Fruit fly (Drosophila melanogaster): Measurements from ENCODE around the gene Fim.

The Fim gene

DNA sequence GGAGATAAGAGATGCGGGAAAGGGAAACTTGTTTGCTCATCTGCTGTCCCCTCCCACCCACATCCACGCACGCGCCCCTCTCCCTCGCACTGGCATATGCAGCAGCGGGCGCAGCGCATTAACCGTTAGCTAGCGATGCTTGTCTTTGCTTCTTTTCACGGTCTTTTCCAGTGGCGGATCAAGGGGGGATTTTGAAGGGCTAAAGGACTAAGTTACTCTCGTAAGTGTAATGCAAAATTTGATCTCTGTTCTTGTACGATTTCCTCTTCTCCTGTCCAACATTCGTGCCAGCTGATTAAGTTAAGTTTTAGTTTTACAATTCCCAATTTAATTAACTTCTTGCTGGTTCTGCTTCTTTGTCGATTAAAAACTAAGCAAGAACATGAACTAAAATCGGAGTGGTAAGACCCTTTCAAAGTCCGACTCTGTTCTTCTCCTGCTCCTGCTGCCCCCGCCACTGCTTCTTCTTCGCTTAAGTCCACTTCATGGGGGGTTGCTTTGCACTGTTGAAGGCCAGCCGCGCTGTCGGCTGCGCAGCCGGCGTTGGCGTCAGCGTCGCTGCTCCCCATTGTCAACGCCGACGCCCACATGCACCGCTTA, 1.0 kb downstream of the Fim start (continued):
- peak; percentile 48 for TF ChIP-seq mam (GFP tag; optimal IDR thresholded peaks at IDR 0.05)
- 0 out of 2 replicates have a peak, but pooled peaks have one; percentile 22 for TF ChIP-seq CG32767 (GFP tag; IDR thresholded peaks at IDR 0.05)
- no peak for TF ChIP-seq CG12744 (GFP tag; optimal IDR thresholded peaks at IDR 0.05)
- peak; percentile 56 for TF ChIP-seq HHEX (GFP tag; optimal IDR thresholded peaks at IDR 0.05)
- peak; percentile 57; the same call in 1 of the 3 replicates for TF ChIP-seq so (GFP tag; IDR thresholded peaks at IDR 0.05)
- TF ChIP-seq H15 (GFP tag; IDR thresholded peaks at IDR 0.05), result no peak
- TF ChIP-seq Hr51 (GFP tag; optimal IDR thresholded peaks at IDR 0.05), result peak in 1 of 2 experiments; percentile 48
- peak; percentile 81 for TF ChIP-seq CG2678 (tag; optimal IDR thresholded peaks at IDR 0.05)
- peak; percentile 82 for TF ChIP-seq CG18262 (tag; optimal IDR thresholded peaks at IDR 0.05)
- peak; percentile 46 for TF ChIP-seq pb (GFP tag; optimal IDR thresholded peaks at IDR 0.05)
- no peak for TF ChIP-seq CG2116 (GFP tag; optimal IDR thresholded peaks at IDR 0.05)
- TF ChIP-seq danr (GFP tag; IDR thresholded peaks at IDR 0.05), result peak; percentile 22; the same call in 1 of the 2 replicates
- no peak for TF ChIP-seq Hand (GFP tag; optimal IDR thresholded peaks at IDR 0.05)
- TF ChIP-seq vfl (GFP tag; optimal IDR thresholded peaks at IDR 0.05), result no peak
- TF ChIP-seq CG6683 (GFP tag; optimal IDR thresholded peaks at IDR 0.05), result peak; percentile 41
- no peak for TF ChIP-seq MBD-R2 (GFP tag; IDR thresholded peaks at IDR 0.05)
- peak; percentile 78 for TF ChIP-seq CG17829 (tag; optimal IDR thresholded peaks at IDR 0.05)
- TF ChIP-seq Dbx (GFP tag; IDR thresholded peaks at IDR 0.05), result no peak
- TF ChIP-seq CG8765 (GFP tag; IDR thresholded peaks at IDR 0.05), result no peak
- no peak for TF ChIP-seq trh (GFP tag; optimal IDR thresholded peaks at IDR 0.05)
- no peak for TF ChIP-seq Gsc (GFP tag; IDR thresholded peaks at IDR 0.05)
- TF ChIP-seq CG7786 (GFP tag; optimal IDR thresholded peaks at IDR 0.05), result peak; percentile 21
- peak; percentile 53; the same call in 2 of the 3 replicates for TF ChIP-seq dysf (GFP tag; IDR thresholded peaks at IDR 0.05)
- no peak for TF ChIP-seq CG31388 (GFP tag; optimal IDR thresholded peaks at IDR 0.05)
- TF ChIP-seq CG11695 (GFP tag; IDR thresholded peaks at IDR 0.05), result peak; percentile 58; the same call in 1 of the 3 replicates
- peak; percentile 58 for TF ChIP-seq bcd (GFP tag; optimal IDR thresholded peaks at IDR 0.05)
- TF ChIP-seq dmrt99B (tag; optimal IDR thresholded peaks at IDR 0.05), result peak; percentile 82
- no peak for TF ChIP-seq CG11085 (GFP tag; IDR thresholded peaks at IDR 0.05)
- TF ChIP-seq Asciz (GFP tag; optimal IDR thresholded peaks at IDR 0.05), result peak; percentile 63
- no peak for TF ChIP-seq Scr (GFP tag; IDR thresholded peaks at IDR 0.05; ENCODE audit: partially characterized antibody)
- no peak; the same call in 1 of the 2 replicates for TF ChIP-seq CG14667 (GFP tag; IDR thresholded peaks at IDR 0.05)
- no peak for TF ChIP-seq HmgZ (tag; optimal IDR thresholded peaks at IDR 0.05)
- no peak for TF ChIP-seq Hr39 (optimal IDR thresholded peaks at IDR 0.05)
- TF ChIP-seq ewg (GFP tag; optimal IDR thresholded peaks at IDR 0.05), result peak; percentile 58
- TF ChIP-seq Lpt (GFP tag; optimal IDR thresholded peaks at IDR 0.05), result no peak
- peak; percentile 33 for TF ChIP-seq maf-S (GFP tag; optimal IDR thresholded peaks at IDR 0.05)
- no peak for TF ChIP-seq vnd (GFP tag; IDR thresholded peaks at IDR 0.05; ENCODE audit: partially characterized antibody)
- no peak for TF ChIP-seq GATAe (GFP tag; conservative IDR thresholded peaks at IDR 0.05)
- no peak for TF ChIP-seq slbo (GFP tag; IDR thresholded peaks at IDR 0.05)
- TF ChIP-seq shn (GFP tag; optimal IDR thresholded peaks at IDR 0.05), result peak; percentile 17
- no peak for TF ChIP-seq hbn (GFP tag; IDR thresholded peaks at IDR 0.05; ENCODE audit: partially characterized antibody)
- peak; percentile 49 for TF ChIP-seq Xbp1 (GFP tag; optimal IDR thresholded peaks at IDR 0.05)
- no peak for TF ChIP-seq rib (GFP tag; IDR thresholded peaks at IDR 0.05)
- no peak; the same call in 1 of the 2 replicates for TF ChIP-seq vvl (GFP tag; IDR thresholded peaks at IDR 0.05)
- TF ChIP-seq H2.0 (GFP tag; IDR thresholded peaks at IDR 0.05), result no peak
- peak; percentile 8 for TF ChIP-seq CTCF (GFP tag; optimal IDR thresholded peaks at IDR 0.05)
- TF ChIP-seq psq (GFP tag; optimal IDR thresholded peaks at IDR 0.05), result no peak
- no peak for TF ChIP-seq CrebB (tag; optimal IDR thresholded peaks at IDR 0.05)
- TF ChIP-seq ham (GFP tag; IDR thresholded peaks at IDR 0.05), result no peak
- TF ChIP-seq CG10209 (GFP tag; optimal IDR thresholded peaks at IDR 0.05), result peak; percentile 50
- peak; percentile 8 for TF ChIP-seq dm (GFP tag; optimal IDR thresholded peaks at IDR 0.05)
- TF ChIP-seq CG9727 (GFP tag; optimal IDR thresholded peaks at IDR 0.05), result peak; percentile 66

All from whole organism, embryonic.